Worm (Caenorhabditis elegans) whole organism, L3 larva: ENCODE measurements around the gene ZC477.7.

Source experiments
- R02D3.7 ChIP-seq: fragments of 150-350 bp; optimal IDR thresholded peaks from 2 replicates; lab custom pipeline; 2014; ENCODE audit warnings: missing biosample characterization, missing genetic modification characterization
- aly-2 ChIP-seq: fragments of 150-350 bp; optimal IDR thresholded peaks from 2 replicates; lab custom pipeline; 2014; ENCODE audit warnings: missing biosample characterization, missing genetic modification characterization
- elt-1 ChIP-seq: fragments of 150-350 bp; optimal IDR thresholded peaks from 2 replicates; lab custom pipeline; 2014; ENCODE audit warnings: missing biosample characterization, missing genetic modification characterization
- fos-1 ChIP-seq: fragments of 150-350 bp; optimal IDR thresholded peaks from 2 replicates; lab custom pipeline; 2014; ENCODE audit warnings: missing biosample characterization, missing genetic modification characterization
- mdl-1 ChIP-seq: fragments of 150-350 bp; optimal IDR thresholded peaks from 2 replicates; lab custom pipeline; 2014; ENCODE audit warnings: missing biosample characterization, missing genetic modification characterization
- nhr-11 ChIP-seq: fragments of 150-350 bp; optimal IDR thresholded peaks from 2 replicates; lab custom pipeline; 2014; ENCODE audit warnings: missing biosample characterization, missing genetic modification characterization
- nhr-237 ChIP-seq: fragments of 150-350 bp; optimal IDR thresholded peaks from 2 replicates; lab custom pipeline; 2014; ENCODE audit warnings: missing biosample characterization, missing genetic modification characterization
- pha-4 ChIP-seq: fragments of 150-350 bp; optimal IDR thresholded peaks from 2 replicates; lab custom pipeline; 2014; ENCODE audit warnings: missing biosample characterization, missing genetic modification reagents, missing genetic modification characterization
- skn-1 ChIP-seq: fragments of 150-350 bp; optimal IDR thresholded peaks from 2 replicates; lab custom pipeline; 2014; ENCODE audit warnings: missing biosample characterization, missing genetic modification characterization
- unc-39 ChIP-seq: sonication (generic microtip); optimal IDR thresholded peaks from 4 replicates; lab custom pipeline; 2017; ENCODE audit warnings: missing biosample characterization, missing genetic modification characterization
- ztf-11 ChIP-seq: fragments of 150-350 bp; optimal IDR thresholded peaks from 2 replicates; lab custom pipeline; 2014; ENCODE audit warnings: missing biosample characterization, missing genetic modification characterization
- ztf-4 ChIP-seq: fragments of 150-350 bp; optimal IDR thresholded peaks from 2 replicates; lab custom pipeline; 2014; ENCODE audit warnings: missing biosample characterization, missing genetic modification characterization

ce11 chrIV:7114599-7114998 lies 3.3 kb upstream of the ZC477.7 start, which contains the start of gene nas-8:
- no peak for TF ChIP-seq ztf-4 (tag; lab: Kevin White, UChicago)
- TF ChIP-seq skn-1 (tag; lab: Kevin White, UChicago): no peak
- TF ChIP-seq elt-1 (tag; lab: Kevin White, UChicago): no peak
- no peak for TF ChIP-seq nhr-11
- TF ChIP-seq aly-2 (tag; lab: Kevin White, UChicago): no peak
- no peak for TF ChIP-seq R02D3.7
- TF ChIP-seq unc-39 (tag; lab: Kevin White, UChicago): no peak
- TF ChIP-seq pha-4: no peak
- TF ChIP-seq ztf-11 (tag; lab: Kevin White, UChicago): no peak
- no peak for TF ChIP-seq mdl-1 (tag; lab: Kevin White, UChicago)
- no peak for TF ChIP-seq fos-1 (tag; lab: Kevin White, UChicago)
- no peak for TF ChIP-seq nhr-237 (tag; lab: Kevin White, UChicago)
